Worm (Caenorhabditis elegans) whole organism, L4/young adult: ENCODE results near the gene clec-162.

Experiments
- dao-5 ChIP-seq: sonication (generic microtip); optimal IDR thresholded peaks from 2 replicates; lab custom pipeline; 2016; ENCODE audit warnings: missing genotype, missing genetic modification characterization, moderate library complexity, missing compliant biosample characterization
- him-1 ChIP-seq: sonication (generic microtip); optimal IDR thresholded peaks from 2 replicates; lab custom pipeline; 2016; ENCODE audit warnings: missing genotype, missing genetic modification reagents, missing genetic modification characterization, missing compliant biosample characterization

DNA sequence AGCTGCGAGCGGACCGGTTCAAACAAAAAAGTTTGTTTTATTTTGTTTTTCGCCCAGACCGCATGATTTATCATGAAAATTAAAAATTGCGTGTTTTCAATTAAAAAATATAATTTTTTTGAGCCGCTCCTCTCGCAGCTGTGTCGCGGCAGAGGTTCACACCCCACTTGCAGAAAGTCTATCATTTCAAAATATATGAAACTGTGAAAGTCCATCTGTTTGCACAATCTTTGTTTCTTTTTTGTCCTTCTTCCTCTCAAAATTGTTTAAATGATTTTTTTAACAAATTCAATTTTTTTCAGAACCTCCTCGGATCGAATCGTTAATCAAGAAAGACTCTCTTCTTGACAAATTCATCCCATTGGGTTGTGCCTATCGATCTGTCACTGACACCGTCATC, 25.4 kb downstream of the clec-162 start, which contains the start of gene tlk-1:
- no peak for TF ChIP-seq dao-5 (tag; lab: Kevin White, UChicago)
- TF ChIP-seq him-1 (tag; lab: Kevin White, UChicago) = no peak
